Fruit fly (Drosophila melanogaster) whole organism, larva: ENCODE measurements around the gene CG12725.

ENCODE experiments used
- noc ChIP-seq: fragments of 200-800 bp; sonication (Bioruptor generic); optimal IDR thresholded peaks from 3 replicates; lab custom pipeline; 2019; ENCODE audit warnings: missing biosample characterization, mild to moderate bottlenecking, missing genetic modification characterization, moderate library complexity

The CG12725 gene

DNA sequence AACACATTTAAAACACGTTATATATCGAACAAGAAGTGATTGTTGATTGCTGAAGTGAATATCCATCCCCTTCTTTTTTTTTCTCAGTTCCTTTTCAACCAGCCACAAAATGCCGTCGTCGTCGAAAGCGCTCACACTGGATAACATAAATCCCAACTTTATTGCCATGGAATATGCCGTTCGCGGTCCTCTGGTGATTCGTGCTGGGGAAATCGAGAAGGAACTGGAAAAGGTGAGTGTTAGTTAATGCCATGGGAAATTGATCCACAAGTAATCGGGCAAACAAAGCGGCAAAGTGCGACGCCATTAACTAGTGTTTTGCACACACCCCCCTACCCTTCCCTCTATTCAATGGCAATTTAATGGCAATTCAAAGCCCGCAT is 28.5 kb downstream of the CG12725 start:
- no peak for TF ChIP-seq noc (tag; lab: Kevin White, UChicago)

DNA sequence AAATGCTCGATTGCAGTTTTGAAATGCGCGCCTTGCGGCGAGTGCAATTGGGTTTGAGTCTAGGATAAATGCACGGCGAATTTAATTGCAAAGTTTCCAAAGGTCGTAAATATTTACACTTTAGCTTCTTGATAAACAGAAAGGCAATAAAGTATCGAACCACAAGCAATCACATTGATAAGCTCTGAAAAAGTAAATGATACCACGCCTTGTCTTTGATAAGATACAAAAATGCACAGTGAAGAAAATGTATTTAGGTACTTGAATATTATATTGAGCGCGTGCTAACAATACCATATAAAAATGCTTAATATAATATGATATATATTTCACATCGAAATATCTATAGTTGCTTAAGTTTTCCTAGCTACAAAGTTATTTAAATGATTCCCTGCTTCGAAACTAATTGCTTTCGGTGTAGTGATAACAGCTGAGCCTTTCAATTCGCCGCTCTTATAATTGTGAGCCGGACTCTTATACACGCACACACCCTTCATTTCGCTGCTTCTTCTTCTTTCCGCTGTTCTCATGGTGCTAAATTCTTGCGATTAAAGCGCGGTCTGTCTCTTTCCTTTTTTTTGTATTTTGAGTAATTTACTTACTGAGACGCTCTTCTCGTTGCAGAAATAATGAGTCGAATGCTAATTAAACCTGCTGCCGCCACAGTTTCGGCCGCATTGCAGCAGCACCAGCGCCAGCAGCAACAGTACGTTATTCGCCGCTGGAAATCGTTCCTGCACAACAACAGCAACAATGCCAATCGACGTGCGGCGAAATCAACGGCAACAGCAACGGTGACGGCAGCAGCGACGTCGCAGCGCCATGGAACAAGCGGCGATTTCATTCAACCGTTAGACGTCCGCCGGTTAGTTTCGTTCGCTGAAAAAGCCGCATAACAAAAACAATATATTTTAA is 29.2 kb downstream of the CG12725 start:
- TF ChIP-seq noc (tag; lab: Kevin White, UChicago): peak; percentile 63

DNA sequence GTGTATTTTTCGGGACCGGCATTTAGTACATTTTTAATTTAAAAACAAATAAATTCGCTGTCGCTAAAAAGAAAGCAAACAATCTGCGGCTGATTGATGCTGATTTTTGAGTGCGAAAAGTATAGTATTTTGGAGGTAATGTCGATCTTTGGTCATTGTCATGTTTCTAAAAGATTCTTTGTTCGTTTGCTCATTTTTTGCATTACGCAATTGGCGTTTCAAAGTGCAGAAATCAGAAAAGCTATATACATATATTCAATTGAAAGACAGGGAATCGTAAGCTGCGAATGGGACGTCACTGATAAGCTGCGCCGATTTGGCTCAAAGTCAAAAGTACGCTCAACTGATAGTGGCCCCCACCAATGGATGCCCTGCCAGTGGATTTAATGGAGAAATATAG is 30.2 kb downstream of the CG12725 start:
- no peak for TF ChIP-seq noc (tag; lab: Kevin White, UChicago)

DNA sequence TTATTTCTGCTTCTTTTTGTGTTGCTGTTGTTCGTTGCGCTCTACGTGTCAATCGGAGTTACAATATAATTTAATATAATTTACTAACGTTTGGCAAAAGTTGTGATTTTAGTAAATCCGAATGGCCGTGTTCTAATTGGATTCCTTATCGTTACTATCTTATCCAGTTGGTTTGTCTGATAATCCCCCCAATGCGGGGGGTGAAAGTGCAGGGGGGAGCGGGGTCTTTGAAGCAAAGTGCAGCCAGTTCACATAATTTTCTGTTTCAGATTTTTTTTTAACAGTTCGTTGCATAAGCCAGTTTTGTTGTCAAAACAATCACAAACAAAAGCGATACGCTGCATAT is 31.0 kb downstream of the CG12725 start:
- TF ChIP-seq noc (tag; lab: Kevin White, UChicago): no peak

DNA sequence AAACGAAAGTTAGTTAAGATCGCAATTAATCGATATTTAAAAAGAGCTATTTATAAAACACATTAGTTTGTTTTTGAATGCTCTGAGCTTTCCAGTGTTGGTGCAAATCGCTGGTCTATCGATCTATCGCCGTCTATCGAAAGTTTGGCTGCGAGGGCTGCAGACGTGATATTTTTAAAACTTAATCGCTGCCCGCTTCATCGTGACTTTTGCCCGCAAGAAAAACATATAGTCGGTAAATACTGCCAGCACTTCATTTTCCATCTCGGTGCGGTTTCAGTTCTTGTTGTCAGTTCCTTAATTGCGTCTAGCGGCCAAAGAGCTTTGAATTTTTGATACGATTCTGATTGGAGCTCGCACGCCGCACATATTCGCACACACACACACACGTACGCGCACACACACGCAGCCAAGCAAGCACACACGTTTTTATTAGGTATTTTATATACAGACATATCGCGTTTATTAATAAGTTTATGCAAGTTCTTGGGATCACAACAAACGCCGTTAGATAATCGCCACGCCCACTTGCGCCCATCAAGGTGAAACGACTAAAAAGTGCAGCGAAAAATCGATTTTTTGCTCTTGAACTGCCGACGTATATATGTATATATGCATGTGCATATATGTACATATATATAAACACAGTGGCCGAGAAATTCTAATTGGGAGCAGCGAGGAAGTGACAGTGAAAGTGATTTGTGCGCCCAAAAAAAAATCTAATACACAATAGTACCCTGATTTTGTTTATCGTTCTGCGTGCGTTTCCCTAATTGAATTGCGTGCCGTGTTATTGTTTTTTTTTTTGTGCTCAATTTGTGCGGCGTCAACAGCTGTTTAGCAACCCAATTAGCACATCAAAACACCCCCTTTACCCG is 31.6 kb downstream of the CG12725 start:
- peak; percentile 37 for TF ChIP-seq noc (tag; lab: Kevin White, UChicago)

DNA sequence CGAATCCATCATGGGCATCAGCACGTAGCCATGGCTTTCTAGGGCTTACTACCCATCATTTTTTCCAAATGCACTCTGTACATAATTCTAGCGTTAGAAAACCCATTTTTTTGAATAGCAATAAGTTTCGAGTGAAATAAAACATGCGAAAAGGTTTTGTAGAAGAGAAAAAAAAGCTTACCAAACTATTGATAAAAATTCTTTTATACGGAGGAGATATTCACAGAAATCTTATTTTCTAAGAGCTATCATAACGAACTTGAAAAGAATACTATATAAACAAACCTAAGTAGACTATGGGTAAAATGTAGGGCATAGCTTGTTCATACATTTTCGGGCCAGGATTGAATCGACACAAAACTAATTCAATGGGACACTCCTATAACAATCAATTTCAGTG is 32.4 kb downstream of the CG12725 start, which contains the start of gene CG1640:
Gene CG1640, plus strand, starts transcription at position 301 of the 400 bp plus-strand sequence.
- TF ChIP-seq noc (tag; lab: Kevin White, UChicago): no peak

DNA sequence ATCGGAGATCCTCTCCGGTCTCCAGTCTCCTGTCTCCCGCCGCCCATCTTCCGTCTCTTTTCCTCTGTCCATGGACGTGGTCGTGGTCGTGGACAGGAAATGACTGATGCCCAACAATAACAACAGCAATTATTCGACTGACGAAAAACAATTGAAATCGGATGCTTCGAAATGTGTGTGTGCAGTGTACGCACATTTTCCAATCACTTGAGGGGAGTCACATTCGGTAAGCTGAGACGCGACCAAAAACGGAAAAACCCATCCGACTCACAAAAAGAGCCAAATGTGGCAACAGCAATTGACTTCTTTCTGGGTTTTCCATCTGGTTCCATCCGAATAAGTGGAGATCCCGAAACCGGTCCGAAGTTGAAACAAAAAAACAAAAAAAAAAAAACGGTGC is 33.2 kb downstream of the CG12725 start:
- TF ChIP-seq noc (tag; lab: Kevin White, UChicago): no peak

DNA sequence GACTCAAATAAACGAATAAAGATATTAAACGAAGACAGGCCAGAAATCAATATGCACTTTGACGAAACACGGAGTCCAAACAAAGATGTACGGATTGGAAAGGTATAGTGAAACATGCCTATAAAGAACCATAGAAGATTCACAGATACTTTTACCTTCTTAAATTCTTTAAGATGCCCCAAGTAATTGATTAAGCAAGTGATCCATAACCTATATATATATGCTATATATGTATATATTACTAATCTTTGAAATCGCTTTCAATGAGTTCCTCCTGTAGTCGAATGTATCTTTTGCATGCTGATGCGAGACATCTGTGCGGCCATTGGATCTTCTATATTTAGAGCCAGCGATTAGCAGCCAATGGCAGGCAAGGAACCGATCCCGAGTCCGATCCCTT is 34.5 kb downstream of the CG12725 start, which contains the start of gene dmrt11E:
Gene dmrt11E, plus strand, starts transcription at position 43 of the 400 bp plus-strand sequence.
- no peak for TF ChIP-seq noc (tag; lab: Kevin White, UChicago)

DNA sequence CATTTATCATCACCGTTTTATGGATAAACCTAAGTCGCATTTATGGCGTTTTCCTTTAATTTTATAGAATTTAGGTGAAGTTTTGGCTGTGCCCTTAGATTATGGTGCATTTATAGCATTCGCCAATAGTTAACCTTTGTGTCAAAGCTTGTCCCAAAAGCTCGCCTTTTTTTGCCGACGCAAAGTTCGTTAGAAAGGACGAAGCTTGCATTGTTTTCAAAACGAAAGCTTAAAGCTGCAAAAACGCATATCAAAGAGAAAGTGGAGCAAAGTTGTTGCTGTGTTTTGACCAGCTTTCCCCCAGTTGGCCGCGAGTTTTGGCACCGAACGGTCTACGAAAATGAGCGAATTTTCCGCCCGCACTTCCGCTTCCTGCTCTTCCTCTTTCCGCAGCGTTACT is 43.7 kb downstream of the CG12725 start, which contains the start of gene Syt12:
Gene Syt12, plus strand, starts transcription at position 301 of the 400 bp plus-strand sequence.
- no peak for TF ChIP-seq noc (tag; lab: Kevin White, UChicago)

DNA sequence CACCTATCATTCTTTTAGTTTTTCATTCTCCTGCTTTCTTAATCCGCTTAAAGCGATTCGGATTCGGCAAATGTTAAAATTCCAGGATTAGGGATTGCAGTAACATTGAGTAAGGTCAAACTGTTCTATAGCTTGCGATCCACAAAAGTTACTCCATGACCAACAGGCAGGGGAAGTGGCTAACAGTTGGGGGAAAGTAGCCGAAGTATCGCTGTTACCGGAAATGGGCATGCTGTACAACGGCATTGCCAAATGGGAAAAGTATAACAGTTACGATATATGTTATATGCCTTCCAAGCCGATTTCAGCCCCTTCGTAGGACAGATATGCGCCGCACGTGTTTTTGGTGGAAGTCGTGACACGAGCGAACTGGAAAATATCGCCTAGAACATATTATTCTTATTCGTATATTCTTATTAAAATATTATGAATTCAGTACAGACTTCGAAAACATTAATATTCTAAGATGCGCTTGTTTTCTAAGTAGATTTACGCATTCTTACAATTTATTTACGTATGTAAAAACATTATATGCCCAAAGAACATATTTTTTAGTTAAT is 44.3 kb downstream of the CG12725 start:
- no peak for TF ChIP-seq noc (tag; lab: Kevin White, UChicago)
